Worm (Caenorhabditis elegans) whole organism, late embryonic: ENCODE measurements around the gene Y7A5A.8.

Experiments
- ceh-24 ChIP-seq: sonication (generic microtip); optimal IDR thresholded peaks from 2 replicates; lab custom pipeline; 2016; ENCODE audit warnings: mild to moderate bottlenecking, missing genetic modification characterization, missing compliant biosample characterization
- ceh-6 ChIP-seq: fragments of 200-800 bp; sonication (Bioruptor generic); optimal IDR thresholded peaks from 2 replicates; lab custom pipeline; 2018; ENCODE audit warnings: mild to moderate bottlenecking, missing genetic modification characterization, missing compliant biosample characterization
- che-1 ChIP-seq: sonication (generic microtip); optimal IDR thresholded peaks from 2 replicates; lab custom pipeline; 2016; ENCODE audit warnings: mild to moderate bottlenecking, missing genetic modification characterization, missing compliant biosample characterization
- elt-2 ChIP-seq: sonication (generic microtip); optimal IDR thresholded peaks from 2 replicates; lab custom pipeline; 2016; ENCODE audit warnings: missing genetic modification reagents, missing genetic modification characterization, missing compliant biosample characterization
- gmeb-2 ChIP-seq: sonication (generic microtip); optimal IDR thresholded peaks from 2 replicates; lab custom pipeline; 2016; ENCODE audit warnings: missing genetic modification characterization, inconsistent platforms, missing compliant biosample characterization
- nfya-1 ChIP-seq: sonication (generic microtip); optimal IDR thresholded peaks from 2 replicates; lab custom pipeline; 2017; ENCODE audit warnings: missing genetic modification characterization, mild to moderate bottlenecking, missing compliant biosample characterization, antibody characterized with exemption, moderate library complexity
- pha-4 ChIP-seq: fragments of 150-350 bp; optimal IDR thresholded peaks from 2 replicates; lab custom pipeline; 2018; ENCODE audit warnings: missing biosample characterization, missing genetic modification reagents, missing genetic modification characterization
- rnt-1 ChIP-seq: sonication (generic microtip); optimal IDR thresholded peaks from 2 replicates; lab custom pipeline; 2016; ENCODE audit warnings: missing genetic modification characterization, missing compliant biosample characterization
- tbx-2 ChIP-seq: sonication (generic microtip); optimal IDR thresholded peaks from 2 replicates; lab custom pipeline; 2016; ENCODE audit warnings: missing genetic modification characterization, missing compliant biosample characterization
- ttx-3 ChIP-seq: sonication (generic microtip); optimal IDR thresholded peaks from 2 replicates; lab custom pipeline; 2016; ENCODE audit warnings: missing genetic modification reagents, missing genetic modification characterization, missing compliant biosample characterization
- unc-55 ChIP-seq: sonication (generic microtip); optimal IDR thresholded peaks from 2 replicates; lab custom pipeline; 2017; ENCODE audit warnings: missing biosample characterization, missing genetic modification reagents, missing genetic modification characterization

DNA sequence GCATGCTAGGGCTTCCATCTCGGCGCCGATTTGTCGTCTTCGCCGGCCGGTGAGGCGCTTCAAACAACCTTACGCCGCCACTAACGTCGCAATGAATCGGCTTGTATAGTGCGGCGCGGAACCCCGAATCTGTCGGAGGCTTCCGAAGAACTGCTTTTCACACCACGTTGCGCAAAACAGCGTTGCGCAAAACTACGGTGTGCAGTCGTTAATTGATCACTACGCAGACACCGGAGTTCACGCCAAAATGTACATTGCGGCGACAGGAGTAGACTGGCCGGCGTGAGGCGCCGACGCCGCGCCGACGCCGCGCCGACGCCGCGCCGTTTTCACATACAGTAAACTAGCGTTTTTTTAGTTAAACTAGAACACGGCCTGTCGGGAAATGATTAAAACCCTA, 20.5 kb upstream of the Y7A5A.8 start:
- TF ChIP-seq ceh-24 (tag; lab: Kevin White, UChicago) (no peak), rnt-1 (tag; lab: Kevin White, UChicago) (no peak), pha-4 (tag; lab: Kevin White, UChicago) (no peak), elt-2 (tag; lab: Kevin White, UChicago) (no peak), tbx-2 (no peak), ttx-3 (no peak), gmeb-2 (tag; lab: Kevin White, UChicago) (no peak), che-1 (tag; lab: Kevin White, UChicago) (no peak), unc-55 (GFP tag; lab: Kevin White, UChicago) (no peak), ceh-6 (no peak), nfya-1 (tag; lab: Kevin White, UChicago) (no peak)
